Worm (Caenorhabditis elegans) whole organism, young adult: ENCODE data around the gene mdt-21.

Experiments
- ZK185.1 ChIP-seq: sonication (generic microtip); optimal IDR thresholded peaks from 2 replicates; lab custom pipeline; 2016; ENCODE audit warnings: mild to moderate bottlenecking, missing genetic modification characterization, missing compliant biosample characterization; ENCODE audit not compliant: poor library complexity, severe bottlenecking
- ama-1 ChIP-seq, 3 experiments: fragments of 150-350 bp in 1 of 3; sonication (generic microtip) in 2 of 3; optimal IDR thresholded peaks; 2 replicates each; lab custom pipeline; 2014 to 2018; ENCODE audit warnings: missing biosample characterization in 2 of 3, missing genetic modification characterization in 2 of 3, missing genetic modification reagents in 2 of 3
- attf-5 ChIP-seq: fragments of 200-800 bp; sonication (Bioruptor generic); optimal IDR thresholded peaks from 2 replicates; lab custom pipeline; 2018; ENCODE audit warnings: mild to moderate bottlenecking, missing genetic modification characterization, missing compliant biosample characterization
- ceh-100 ChIP-seq: fragments of 200-800 bp; sonication (Bioruptor generic); IDR thresholded peaks from 2 replicates; pipeline ENCODE4 v1.3.6; 2022; ENCODE audit warnings: missing genetic modification reagents, missing genetic modification characterization, missing compliant biosample characterization
- dpff-1 ChIP-seq: sonication (generic microtip); optimal IDR thresholded peaks from 2 replicates; lab custom pipeline; 2017; ENCODE audit warnings: mild to moderate bottlenecking, missing genetic modification characterization, missing compliant biosample characterization
- hsf-1 ChIP-seq: fragments of 200-800 bp; sonication (Bioruptor generic); IDR thresholded peaks from 2 replicates; pipeline ENCODE4 v1.3.6; 2022; ENCODE audit warnings: missing genetic modification reagents, missing genetic modification characterization, missing compliant biosample characterization
- nfya-1 ChIP-seq: sonication (generic microtip); optimal IDR thresholded peaks from 2 replicates; lab custom pipeline; 2017; ENCODE audit warnings: antibody characterized with exemption, missing compliant biosample characterization, missing genetic modification characterization, borderline replicate concordance; ENCODE audit not compliant: insufficient read depth
- unc-130 ChIP-seq: sonication (generic microtip); optimal IDR thresholded peaks from 2 replicates; lab custom pipeline; 2016; ENCODE audit warnings: missing genetic modification reagents, missing genetic modification characterization, missing compliant biosample characterization
- ztf-6 ChIP-seq: fragments of 200-800 bp; sonication (Bioruptor generic); IDR thresholded peaks from 2 replicates; pipeline ENCODE4 v1.3.6; 2022; ENCODE audit warnings: missing genetic modification reagents, missing genetic modification characterization, missing compliant biosample characterization

DNA sequence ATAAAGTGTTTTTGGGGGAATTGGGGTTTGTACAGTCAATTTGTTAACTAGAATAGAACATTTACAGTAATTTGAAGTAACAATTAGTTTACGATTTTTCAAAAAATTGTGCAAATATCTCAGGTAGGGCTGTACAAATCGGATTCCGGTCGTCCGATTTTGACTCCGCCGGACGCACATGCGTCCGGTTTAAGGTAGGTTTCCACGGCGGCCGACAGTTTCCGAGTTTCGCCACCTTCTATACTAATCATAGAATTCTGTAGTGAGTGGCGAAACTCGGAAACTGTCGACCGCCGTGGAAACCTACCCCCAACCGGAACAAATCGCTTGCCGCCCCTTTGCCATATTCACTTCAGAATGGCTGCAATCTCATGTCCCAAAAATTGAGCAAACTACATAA is 12.1 kb downstream of the mdt-21 start:
- no peak for TF ChIP-seq nfya-1
- TF ChIP-seq ceh-100 (GFP tag; lab: Robert Waterston, UW): no peak
- TF ChIP-seq ztf-6: no peak
- TF ChIP-seq ama-1 (optimal IDR thresholded peaks at IDR 0.05; lab: Kevin White, UChicago): no peak
- no peak for TF ChIP-seq ama-1 (GFP tag; optimal IDR thresholded peaks at IDR 0.05; lab: Kevin White, UChicago)
- no peak for TF ChIP-seq ZK185.1 (tag; lab: Kevin White, UChicago)
- TF ChIP-seq unc-130 (GFP tag; lab: Kevin White, UChicago): no peak
- TF ChIP-seq dpff-1 (tag; lab: Kevin White, UChicago): no peak
- TF ChIP-seq attf-5 (GFP tag; lab: Kevin White, UChicago): no peak
- TF ChIP-seq hsf-1 (GFP tag; lab: Robert Waterston, UW): no peak
